Worm (Caenorhabditis elegans): ENCODE data around the gene nhr-34.

The nhr-34 gene

DNA sequence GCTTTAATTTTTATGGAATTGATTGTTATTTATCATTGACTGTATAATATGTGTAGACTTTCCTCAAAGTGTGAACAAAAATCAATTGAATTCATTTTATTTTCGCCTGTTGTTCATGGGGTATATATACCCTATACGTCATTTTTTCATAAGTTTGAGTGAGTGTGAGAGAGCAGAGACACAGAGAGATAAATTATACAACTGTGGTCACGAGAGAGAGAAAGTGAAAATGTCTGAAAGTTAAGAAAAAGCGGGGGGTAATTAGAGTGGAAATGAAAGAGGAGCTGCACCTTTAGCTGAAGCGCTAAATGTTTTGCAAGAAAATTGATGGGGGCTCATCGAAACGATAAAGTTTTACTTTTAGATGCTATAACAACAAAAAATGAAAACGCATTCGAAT, 49.6 kb downstream of the nhr-34 start:
- TF ChIP-seq mep-1 (tag; optimal IDR thresholded peaks at IDR 0.05) (peak; percentile 20), mdl-1 (tag; optimal IDR thresholded peaks at IDR 0.05) (peak in 1 of 2 experiments; percentile 25), ceh-44 (GFP tag; IDR thresholded peaks at IDR 0.05) (no peak), hif-1 (tag; optimal IDR thresholded peaks at IDR 0.05) (peak in 1 of 2 experiments; percentile 17), spr-1 (tag; optimal IDR thresholded peaks at IDR 0.05) (no peak), daf-12 (tag; optimal IDR thresholded peaks at IDR 0.05) (no peak), lin-38 (GFP tag; IDR thresholded peaks at IDR 0.05) (no peak), hmg-1.1 (GFP tag; IDR thresholded peaks at IDR 0.05) (0 out of 2 replicates have a peak, but pooled peaks have one; percentile 22), R02D3.7 (tag; optimal IDR thresholded peaks at IDR 0.05) (no peak), set-16 (GFP tag; IDR thresholded peaks at IDR 0.05) (no peak), dmd-6 (GFP tag; IDR thresholded peaks at IDR 0.05) (peak; percentile 42; the same call in 1 of the 2 replicates), hlh-11 (tag; optimal IDR thresholded peaks at IDR 0.05) (peak; percentile 27), hlh-30 (tag; optimal IDR thresholded peaks at IDR 0.05; ENCODE audit: insufficient read depth) (peak; percentile 68), ctbp-1 (GFP tag; IDR thresholded peaks at IDR 0.05) (no peak), ces-1 (GFP tag; optimal IDR thresholded peaks at IDR 0.05) (no peak), arid-1 (GFP tag; conservative IDR thresholded peaks at IDR 0.05) (0 out of 2 replicates have a peak, but pooled peaks have one; percentile 13), nhr-28 (tag; optimal IDR thresholded peaks at IDR 0.05) (peak; percentile 52), dve-1 (tag; optimal IDR thresholded peaks at IDR 0.05; ENCODE audit: insufficient read depth) (peak; percentile 65), madf-5 (GFP tag; IDR thresholded peaks at IDR 0.05) (no peak), aha-1 (tag) (no peak), nhr-77 (tag; optimal IDR thresholded peaks at IDR 0.05) (peak; percentile 21), F26F4.8 (GFP tag; conservative IDR thresholded peaks at IDR 0.05) (no peak), unc-62 (GFP tag; optimal IDR thresholded peaks at IDR 0.05 in 1 of 2) (no peak), unc-62 (tag; optimal IDR thresholded peaks at IDR 0.05) (no peak), vab-7 (GFP tag; IDR thresholded peaks at IDR 0.05) (no peak), unc-130 (GFP tag; optimal IDR thresholded peaks at IDR 0.05) (no peak), nhr-10 (tag; optimal IDR thresholded peaks at IDR 0.05) (no peak)

DNA sequence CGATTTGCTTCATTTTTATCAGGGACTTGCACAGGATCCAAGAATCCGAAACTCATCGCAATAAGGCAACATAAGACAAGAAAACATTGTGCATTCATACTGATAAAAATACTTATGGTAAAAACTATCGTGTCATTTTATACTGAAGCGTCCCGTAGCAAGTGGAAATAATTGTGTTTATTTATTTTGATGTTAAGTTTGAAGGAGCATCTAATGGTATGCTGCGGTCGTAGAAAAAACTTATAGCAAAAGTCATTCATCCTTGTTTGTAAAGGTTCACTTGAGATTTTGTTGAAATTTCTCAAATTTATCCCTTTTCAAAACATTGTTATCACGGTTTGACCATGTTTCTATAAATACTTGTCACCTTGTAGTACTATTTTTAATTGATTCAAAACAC, 50.5 kb downstream of the nhr-34 start, which contains the start of gene W09C2.10:
Gene W09C2.10 (minus strand): TSS at position 101 of the 400 bp plus-strand sequence.
- TF ChIP-seq ceh-44 (GFP tag; IDR thresholded peaks at IDR 0.05), result no peak
- TF ChIP-seq ama-1 (optimal IDR thresholded peaks at IDR 0.05), result no peak
- TF ChIP-seq lin-15B (tag; optimal IDR thresholded peaks at IDR 0.05), result no peak
- TF ChIP-seq daf-16 (GFP tag; optimal IDR thresholded peaks at IDR 0.05), result no peak
- TF ChIP-seq daf-16 (tag; optimal IDR thresholded peaks at IDR 0.05), result no peak
- TF ChIP-seq mep-1 (tag; optimal IDR thresholded peaks at IDR 0.05), result no peak
- no peak for TF ChIP-seq daf-8 (GFP tag; IDR thresholded peaks at IDR 0.05)
- TF ChIP-seq nhr-111 (GFP tag; optimal IDR thresholded peaks at IDR 0.05), result no peak
- TF ChIP-seq hlh-30 (tag; optimal IDR thresholded peaks at IDR 0.05; ENCODE audit: insufficient read depth), result no peak
- no peak for TF ChIP-seq dmd-6 (GFP tag; IDR thresholded peaks at IDR 0.05)
- no peak for TF ChIP-seq spr-1 (tag; optimal IDR thresholded peaks at IDR 0.05)
- no peak for TF ChIP-seq zip-2 (tag; optimal IDR thresholded peaks at IDR 0.05)
- TF ChIP-seq ZK337.2 (GFP tag; IDR thresholded peaks at IDR 0.05), result no peak
- TF ChIP-seq nhr-41 (GFP tag; IDR thresholded peaks at IDR 0.05), result no peak

DNA sequence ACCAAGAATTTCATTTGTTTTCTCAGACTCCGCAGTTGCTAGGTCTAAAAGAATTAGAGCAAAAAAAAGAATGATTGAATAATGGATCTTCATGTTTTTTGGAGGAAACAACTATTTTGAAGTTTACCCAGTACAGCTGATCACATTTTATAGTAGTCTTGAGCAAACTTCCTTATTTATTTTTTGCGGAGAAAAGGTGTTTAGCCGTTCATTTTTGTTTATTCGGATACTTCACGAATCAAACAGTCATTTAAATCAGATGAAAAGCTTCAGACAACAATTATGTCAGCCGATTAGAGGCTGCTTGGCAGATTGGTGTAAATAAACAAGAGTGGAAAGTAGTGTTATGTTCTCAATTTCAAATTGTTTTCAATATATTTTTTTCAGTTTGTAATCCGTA, 51.2 kb downstream of the nhr-34 start, which contains the start of gene W09C2.8:
Gene W09C2.8 (minus strand): TSS at position 101 of the 400 bp plus-strand sequence.
- TF ChIP-seq hlh-11 (tag; optimal IDR thresholded peaks at IDR 0.05) (no peak), daf-12 (tag; optimal IDR thresholded peaks at IDR 0.05) (no peak), lin-13 (GFP tag; optimal IDR thresholded peaks at IDR 0.05) (no peak), nhr-10 (tag; optimal IDR thresholded peaks at IDR 0.05) (no peak), F37D6.2 (tag; optimal IDR thresholded peaks at IDR 0.05) (no peak), rbr-2 (tag; optimal IDR thresholded peaks at IDR 0.05) (no peak), dmd-8 (GFP tag; IDR thresholded peaks at IDR 0.05) (no peak), ces-1 (GFP tag; optimal IDR thresholded peaks at IDR 0.05) (no peak), zip-11 (GFP tag; IDR thresholded peaks at IDR 0.05) (no peak), nhr-28 (tag; optimal IDR thresholded peaks at IDR 0.05) (no peak), hlh-30 (tag; optimal IDR thresholded peaks at IDR 0.05; ENCODE audit: insufficient read depth) (no peak)

Data from whole organism, L4 larva.